Worm (Caenorhabditis elegans): ENCODE data around the gene fbxa-7.

The fbxa-7 gene

DNA sequence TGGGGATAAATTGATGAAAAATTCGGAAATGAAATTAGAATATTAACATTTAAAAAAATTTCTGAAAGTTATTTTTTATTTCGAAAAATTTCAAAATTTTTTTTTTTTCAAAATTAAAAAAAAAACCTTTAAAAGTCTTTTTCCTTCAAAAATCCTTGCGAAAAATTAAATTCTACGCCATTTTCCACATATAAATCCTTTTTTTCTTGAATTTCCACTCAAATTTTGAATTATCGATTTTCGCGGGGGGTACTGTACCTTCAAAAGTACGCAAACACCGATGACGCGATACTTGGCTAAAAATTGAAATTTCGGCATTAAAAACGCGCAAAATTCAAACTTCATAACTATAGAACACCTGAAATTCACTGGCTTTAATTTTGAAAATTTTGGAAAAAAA is 40.6 kb downstream of the fbxa-7 start:
- no peak for TF ChIP-seq pha-4 (tag; optimal IDR thresholded peaks at IDR 0.05)
- no peak for TF ChIP-seq nhr-76 (tag; optimal IDR thresholded peaks at IDR 0.05)
- no peak for TF ChIP-seq mab-5 (tag; optimal IDR thresholded peaks at IDR 0.05)
- TF ChIP-seq lsy-2 (tag; optimal IDR thresholded peaks at IDR 0.05): no peak
- no peak for TF ChIP-seq unc-62 (GFP tag; optimal IDR thresholded peaks at IDR 0.05)
- no peak for TF ChIP-seq zip-8 (tag; optimal IDR thresholded peaks at IDR 0.05)
- no peak for TF ChIP-seq nhr-237 (tag; optimal IDR thresholded peaks at IDR 0.05)
- TF ChIP-seq nhr-28 (tag; optimal IDR thresholded peaks at IDR 0.05): no peak
- no peak for TF ChIP-seq lin-13 (tag; optimal IDR thresholded peaks at IDR 0.05)

DNA sequence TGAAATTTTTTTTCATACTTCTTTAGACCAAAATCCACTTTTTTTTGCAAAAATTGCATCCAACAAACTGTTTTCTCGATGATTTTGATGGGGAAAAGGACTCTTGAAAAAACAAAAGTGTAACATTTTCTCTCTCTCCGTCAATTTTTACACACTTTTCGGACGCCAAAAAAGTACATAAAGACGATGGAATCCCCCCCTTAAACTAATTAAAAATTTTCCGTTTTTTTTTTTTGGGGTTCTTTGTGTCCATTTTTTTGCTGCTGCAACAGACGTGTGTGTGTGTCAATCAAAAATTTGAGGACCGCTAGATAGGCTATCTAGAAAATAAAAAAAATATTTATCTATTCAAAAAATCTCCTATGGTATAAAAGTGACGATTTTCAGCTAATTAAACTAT is 43.4 kb downstream of the fbxa-7 start, which contains the start of gene C39B5.5:
C39B5.5 (plus strand) TSS at position 301 of the 400 bp plus-strand sequence.
- no peak for TF ChIP-seq M03D4.4 (tag; optimal IDR thresholded peaks at IDR 0.05)
- no peak for TF ChIP-seq sem-2 (GFP tag; optimal IDR thresholded peaks at IDR 0.05)
- TF ChIP-seq cnd-1 (tag; optimal IDR thresholded peaks at IDR 0.05): no peak
- no peak for TF ChIP-seq ceh-83 (GFP tag; optimal IDR thresholded peaks at IDR 0.05)
- TF ChIP-seq elt-3 (tag; optimal IDR thresholded peaks at IDR 0.05): no peak
- no peak for TF ChIP-seq ceh-43 (GFP tag; optimal IDR thresholded peaks at IDR 0.05)
- no peak for TF ChIP-seq mls-2 (tag; optimal IDR thresholded peaks at IDR 0.05)
- no peak for TF ChIP-seq blmp-1 (tag; optimal IDR thresholded peaks at IDR 0.05)
- no peak for TF ChIP-seq ceh-39 (tag; optimal IDR thresholded peaks at IDR 0.05)

DNA sequence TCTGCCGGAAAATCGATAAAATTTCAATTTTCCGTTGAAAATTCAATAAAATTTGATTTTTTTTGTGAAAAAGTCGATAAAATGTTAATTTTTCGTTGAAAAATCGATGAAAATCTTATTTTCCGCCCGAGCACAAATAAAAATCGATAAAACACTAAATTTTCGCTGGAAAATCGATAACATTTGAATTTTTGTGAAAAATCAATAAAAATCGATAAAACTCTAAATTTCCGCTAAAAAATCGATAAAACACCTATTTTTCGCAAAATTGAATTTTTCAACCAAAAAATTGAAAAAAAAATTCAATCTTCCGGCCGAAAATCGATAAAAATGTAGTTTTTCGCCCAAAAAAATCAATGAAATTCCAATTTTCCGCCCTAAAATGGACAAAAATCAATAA is 46.1 kb downstream of the fbxa-7 start:
- TF ChIP-seq flh-1 (GFP tag; optimal IDR thresholded peaks at IDR 0.05): no peak
- no peak for TF ChIP-seq drap-1 (GFP tag; optimal IDR thresholded peaks at IDR 0.05)
- TF ChIP-seq mep-1 (tag; optimal IDR thresholded peaks at IDR 0.05): no peak
- TF ChIP-seq nhr-237 (tag; optimal IDR thresholded peaks at IDR 0.05): no peak
- TF ChIP-seq tbx-8 (GFP tag; optimal IDR thresholded peaks at IDR 0.05): no peak
- TF ChIP-seq cnd-1 (tag; optimal IDR thresholded peaks at IDR 0.05): no peak
- TF ChIP-seq mab-5 (tag; optimal IDR thresholded peaks at IDR 0.05): no peak
- TF ChIP-seq ceh-39 (tag; optimal IDR thresholded peaks at IDR 0.05): no peak
- TF ChIP-seq unc-39 (tag; optimal IDR thresholded peaks at IDR 0.05): no peak
- no peak for TF ChIP-seq bed-3 (GFP tag; optimal IDR thresholded peaks at IDR 0.05)
- TF ChIP-seq zip-8 (tag; optimal IDR thresholded peaks at IDR 0.05): no peak
- TF ChIP-seq elt-3 (tag; optimal IDR thresholded peaks at IDR 0.05): no peak
- TF ChIP-seq nhr-76 (tag; optimal IDR thresholded peaks at IDR 0.05): no peak
- no peak for TF ChIP-seq unc-62 (GFP tag; optimal IDR thresholded peaks at IDR 0.05)
- TF ChIP-seq sem-2 (GFP tag; optimal IDR thresholded peaks at IDR 0.05): no peak
- TF ChIP-seq pha-4 (tag; optimal IDR thresholded peaks at IDR 0.05): no peak
- TF ChIP-seq lsy-2 (tag; optimal IDR thresholded peaks at IDR 0.05): no peak
- no peak for TF ChIP-seq lin-32 (GFP tag; optimal IDR thresholded peaks at IDR 0.05)
- no peak for TF ChIP-seq ceh-83 (GFP tag; optimal IDR thresholded peaks at IDR 0.05)
